Fruit fly (Drosophila melanogaster) whole organism, embryonic: ENCODE results near the gene CG4730.

Experiments
- ATbp ChIP-seq: fragments of 200-800 bp; sonication (Bioruptor generic); optimal IDR thresholded peaks from 2 replicates; lab custom pipeline; 2017; ENCODE audit warnings: missing biosample characterization, mild to moderate bottlenecking, missing genetic modification characterization, missing genetic modification reagents
- CG10267 ChIP-seq: fragments of 200-800 bp; sonication (Bioruptor generic); optimal IDR thresholded peaks from 2 replicates; lab custom pipeline; 2018; ENCODE audit warnings: missing biosample characterization, mild to moderate bottlenecking, missing genetic modification characterization, moderate library complexity
- CG12155 ChIP-seq: fragments of 200-800 bp; sonication (Bioruptor generic); optimal IDR thresholded peaks from 3 replicates; lab custom pipeline; 2016; ENCODE audit warnings: missing biosample characterization, missing genetic modification characterization
- CG13894 ChIP-seq: fragments of 200-800 bp; sonication (Bioruptor generic); optimal IDR thresholded peaks from 3 replicates; lab custom pipeline; 2018; ENCODE audit warnings: missing biosample characterization, mild to moderate bottlenecking, missing genetic modification characterization, moderate library complexity
- CG15696 ChIP-seq: fragments of 200-800 bp; sonication (Bioruptor generic); optimal IDR thresholded peaks from 2 replicates; lab custom pipeline; 2019; ENCODE audit warnings: missing biosample characterization, mild to moderate bottlenecking, missing genetic modification characterization, moderate library complexity
- CG1603 ChIP-seq: fragments of 200-800 bp; sonication (Bioruptor generic); optimal IDR thresholded peaks from 2 replicates; lab custom pipeline; 2019; ENCODE audit warnings: missing biosample characterization, mild to moderate bottlenecking, missing genetic modification characterization, moderate library complexity
- CG1647 ChIP-seq: fragments of 200-800 bp; sonication (Bioruptor generic); optimal IDR thresholded peaks from 3 replicates; lab custom pipeline; 2016; ENCODE audit warnings: missing biosample characterization, missing genetic modification characterization
- CG17359 ChIP-seq: fragments of 200-800 bp; sonication (Bioruptor generic); optimal IDR thresholded peaks from 3 replicates; lab custom pipeline; 2018; ENCODE audit warnings: missing biosample characterization, mild to moderate bottlenecking, missing genetic modification characterization, moderate library complexity
- CG2712 ChIP-seq: fragments of 200-800 bp; optimal IDR thresholded peaks from 3 replicates; lab custom pipeline; 2019; ENCODE audit warnings: missing biosample characterization, mild to moderate bottlenecking, missing genetic modification characterization, moderate library complexity
- CG30020 ChIP-seq: fragments of 200-800 bp; optimal IDR thresholded peaks from 2 replicates; lab custom pipeline; 2019; ENCODE audit warnings: missing biosample characterization, mild to moderate bottlenecking, missing genetic modification characterization, moderate library complexity
- CG31441 ChIP-seq: fragments of 200-800 bp; sonication (Bioruptor generic); IDR thresholded peaks from 2 replicates; pipeline ENCODE4 v1.3.6; 2022; ENCODE audit warnings: missing biosample characterization, missing genetic modification characterization
- CG3847 ChIP-seq: fragments of 200-800 bp; sonication (Bioruptor generic); IDR thresholded peaks from 2 replicates; pipeline ENCODE4 v1.3.6; 2022; ENCODE audit warnings: missing biosample characterization, missing genetic modification characterization
- CG4328 ChIP-seq: fragments of 200-800 bp; sonication (Bioruptor generic); optimal IDR thresholded peaks from 3 replicates; lab custom pipeline; 2017; ENCODE audit warnings: missing biosample characterization, missing genetic modification reagents, missing genetic modification characterization
- CG7357 ChIP-seq: fragments of 200-800 bp; sonication (Bioruptor generic); IDR thresholded peaks from 3 replicates; pipeline ENCODE4 v1.3.6; 2022; ENCODE audit warnings: missing biosample characterization, missing genetic modification characterization
- CG8290 ChIP-seq, 3 experiments: fragments of 200-800 bp; sonication (Bioruptor generic); optimal IDR thresholded peaks; 2 replicates each; lab custom pipeline; 2016 to 2019; ENCODE audit warnings: missing biosample characterization in 3 of 3, missing genetic modification characterization in 3 of 3, mild to moderate bottlenecking in 2 of 3, moderate library complexity in 1 of 3
- Dref ChIP-seq: fragments of 200-800 bp; sonication (Bioruptor generic); IDR thresholded peaks from 2 replicates; pipeline ENCODE4 v1.3.6; 2022; ENCODE audit warnings: missing biosample characterization, missing genetic modification characterization
- H15 ChIP-seq: fragments of 200-800 bp; sonication (Bioruptor generic); IDR thresholded peaks from 3 replicates; pipeline ENCODE4 v1.3.6; 2022; ENCODE audit warnings: missing biosample characterization, missing genetic modification characterization
- Hey ChIP-seq: fragments of 200-800 bp; sonication (Bioruptor generic); optimal IDR thresholded peaks from 3 replicates; lab custom pipeline; 2018; ENCODE audit warnings: missing biosample characterization, mild to moderate bottlenecking, missing genetic modification characterization
- Lpt ChIP-seq: fragments of >200 bp; optimal IDR thresholded peaks from 2 replicates; lab custom pipeline; 2018; ENCODE audit warnings: missing biosample characterization, missing genetic modification characterization
- MBD-R2 ChIP-seq: fragments of 200-800 bp; sonication (Bioruptor generic); IDR thresholded peaks from 2 replicates; pipeline ENCODE4 v1.3.6; 2022; ENCODE audit warnings: missing biosample characterization, missing genetic modification characterization
- MTF-1 ChIP-seq: fragments of 200-800 bp; sonication (Bioruptor generic); optimal IDR thresholded peaks from 2 replicates; lab custom pipeline; 2018; ENCODE audit warnings: missing biosample characterization, mild to moderate bottlenecking, missing genetic modification characterization, borderline replicate concordance
- Meics ChIP-seq: fragments of 200-800 bp; sonication (Bioruptor generic); optimal IDR thresholded peaks from 2 replicates; lab custom pipeline; 2017; ENCODE audit warnings: missing biosample characterization, mild to moderate bottlenecking, missing genetic modification characterization
- NK7.1 ChIP-seq: fragments of 200-800 bp; sonication (Bioruptor generic); optimal IDR thresholded peaks from 3 replicates; lab custom pipeline; 2016; ENCODE audit warnings: missing biosample characterization, missing genetic modification characterization
- Neu2 ChIP-seq: fragments of 200-800 bp; sonication (Bioruptor generic); optimal IDR thresholded peaks from 3 replicates; lab custom pipeline; 2016; ENCODE audit warnings: missing biosample characterization, missing genetic modification characterization, borderline replicate concordance
- Oaz ChIP-seq: fragments of 200-800 bp; sonication (Bioruptor generic); IDR thresholded peaks from 2 replicates; pipeline ENCODE4 v1.3.6; 2022; ENCODE audit warnings: missing biosample characterization, missing genetic modification characterization
- Pdp1 ChIP-seq, 2 experiments: fragments of 200-800 bp; sonication (Bioruptor generic); optimal IDR thresholded peaks; 3 replicates each; lab custom pipeline; 2016; ENCODE audit warnings: missing biosample characterization in 2 of 2, missing genetic modification characterization in 2 of 2, mild to moderate bottlenecking in 1 of 2, moderate library complexity in 1 of 2
- Xrp1 ChIP-seq: fragments of 200-800 bp; sonication (Bioruptor generic); IDR thresholded peaks from 2 replicates; pipeline ENCODE4 v1.3.6; 2022; ENCODE audit warnings: missing biosample characterization, missing genetic modification characterization
- ac ChIP-seq: fragments of 200-800 bp; sonication (Bioruptor generic); optimal IDR thresholded peaks from 3 replicates; lab custom pipeline; 2017; ENCODE audit warnings: missing biosample characterization, mild to moderate bottlenecking, missing genetic modification characterization
- btn ChIP-seq: fragments of 200-800 bp; sonication (Bioruptor generic); optimal IDR thresholded peaks from 2 replicates; lab custom pipeline; 2016; ENCODE audit warnings: missing biosample characterization, missing genetic modification characterization
- chinmo ChIP-seq: fragments of 200-800 bp; sonication (Bioruptor generic); IDR thresholded peaks from 4 replicates; pipeline ENCODE4 v1.3.6; 2022; ENCODE audit warnings: missing biosample characterization, missing genetic modification characterization; ENCODE audit not compliant: partially characterized antibody
- crp ChIP-seq, 2 experiments: fragments of 200-800 bp; sonication (Bioruptor generic); optimal IDR thresholded peaks; 2 replicates in 1 of 2; 3 replicates in 1 of 2; lab custom pipeline; 2017; ENCODE audit warnings: missing biosample characterization in 2 of 2, missing genetic modification characterization in 2 of 2, mild to moderate bottlenecking in 1 of 2, moderate library complexity in 1 of 2
- danr ChIP-seq: fragments of 200-800 bp; sonication (Bioruptor generic); IDR thresholded peaks from 2 replicates; pipeline ENCODE4 v1.3.6; 2022; ENCODE audit warnings: missing biosample characterization, missing genetic modification characterization
- dmrt99B ChIP-seq: fragments of 200-800 bp; sonication (Bioruptor generic); optimal IDR thresholded peaks from 2 replicates; lab custom pipeline; 2018; ENCODE audit warnings: missing biosample characterization, mild to moderate bottlenecking, missing genetic modification characterization, moderate library complexity
- dpn ChIP-seq, 2 experiments: fragments of 200-800 bp; sonication (Bioruptor generic); optimal IDR thresholded peaks; 3 replicates each; lab custom pipeline; 2016; ENCODE audit warnings: missing biosample characterization in 2 of 2, missing genetic modification characterization in 2 of 2
- ftz-f1 ChIP-seq: fragments of 200-800 bp; sonication (Bioruptor generic); optimal IDR thresholded peaks from 2 replicates; lab custom pipeline; 2016; ENCODE audit warnings: missing biosample characterization, missing genetic modification characterization
- gce ChIP-seq: fragments of 200-800 bp; sonication (Bioruptor generic); IDR thresholded peaks from 3 replicates; pipeline ENCODE4 v1.3.6; 2022; ENCODE audit warnings: missing biosample characterization, missing genetic modification characterization
- gcm2 ChIP-seq: fragments of 200-800 bp; sonication (Bioruptor generic); optimal IDR thresholded peaks from 2 replicates; lab custom pipeline; 2016; ENCODE audit warnings: missing biosample characterization, missing genetic modification characterization
- gem ChIP-seq: fragments of 200-800 bp; sonication (Bioruptor generic); optimal IDR thresholded peaks from 2 replicates; lab custom pipeline; 2019; ENCODE audit warnings: missing biosample characterization, mild to moderate bottlenecking, missing genetic modification characterization, moderate library complexity
- knrl ChIP-seq: fragments of 200-800 bp; sonication (Bioruptor generic); IDR thresholded peaks from 3 replicates; pipeline ENCODE4 v1.3.6; 2022; ENCODE audit warnings: missing biosample characterization, missing genetic modification characterization; ENCODE audit not compliant: partially characterized antibody
- nerfin-2 ChIP-seq: fragments of 200-800 bp; sonication (Bioruptor generic); IDR thresholded peaks from 2 replicates; pipeline ENCODE4 v1.3.6; 2022; ENCODE audit warnings: missing biosample characterization, missing genetic modification characterization; ENCODE audit not compliant: partially characterized antibody
- sens ChIP-seq: fragments of 200-800 bp; sonication (Bioruptor generic); peaks from one replicate; lab custom pipeline; 2016; ENCODE audit warnings: missing biosample characterization, missing genetic modification characterization
- sim ChIP-seq: fragments of 200-800 bp; sonication (Bioruptor generic); IDR thresholded peaks from 2 replicates; pipeline ENCODE4 v1.3.6; 2022; ENCODE audit warnings: missing biosample characterization, missing genetic modification characterization
- slp2 ChIP-seq: fragments of 200-800 bp; sonication (Bioruptor generic); optimal IDR thresholded peaks from 2 replicates; lab custom pipeline; 2016; ENCODE audit warnings: missing biosample characterization, missing genetic modification characterization
- sna ChIP-seq: fragments of 200-800 bp; sonication (Bioruptor generic); IDR thresholded peaks from 2 replicates; pipeline ENCODE4 v1.3.6; 2022; ENCODE audit warnings: missing biosample characterization, missing genetic modification characterization; ENCODE audit not compliant: partially characterized antibody
- sqz ChIP-seq: fragments of 200-800 bp; sonication (Bioruptor generic); optimal IDR thresholded peaks from 3 replicates; lab custom pipeline; 2018; ENCODE audit warnings: missing biosample characterization, mild to moderate bottlenecking, missing genetic modification characterization
- trem ChIP-seq: fragments of 200-800 bp; optimal IDR thresholded peaks from 3 replicates; lab custom pipeline; 2019; ENCODE audit warnings: missing biosample characterization, mild to moderate bottlenecking, missing genetic modification characterization, moderate library complexity
- unc-4 ChIP-seq: fragments of 200-800 bp; sonication (Bioruptor generic); IDR thresholded peaks from 2 replicates; pipeline ENCODE4 v1.3.6; 2022; ENCODE audit warnings: missing biosample characterization, missing genetic modification characterization; ENCODE audit not compliant: partially characterized antibody
- vfl ChIP-seq: fragments of 200-800 bp; sonication (Bioruptor generic); optimal IDR thresholded peaks from 2 replicates; lab custom pipeline; 2016; ENCODE audit warnings: missing biosample characterization, missing genetic modification characterization
- zf30C ChIP-seq: fragments of 200-800 bp; sonication (Bioruptor generic); optimal IDR thresholded peaks from 3 replicates; lab custom pipeline; 2018; ENCODE audit warnings: missing biosample characterization, mild to moderate bottlenecking, missing genetic modification characterization

Gene CG4730

DNA sequence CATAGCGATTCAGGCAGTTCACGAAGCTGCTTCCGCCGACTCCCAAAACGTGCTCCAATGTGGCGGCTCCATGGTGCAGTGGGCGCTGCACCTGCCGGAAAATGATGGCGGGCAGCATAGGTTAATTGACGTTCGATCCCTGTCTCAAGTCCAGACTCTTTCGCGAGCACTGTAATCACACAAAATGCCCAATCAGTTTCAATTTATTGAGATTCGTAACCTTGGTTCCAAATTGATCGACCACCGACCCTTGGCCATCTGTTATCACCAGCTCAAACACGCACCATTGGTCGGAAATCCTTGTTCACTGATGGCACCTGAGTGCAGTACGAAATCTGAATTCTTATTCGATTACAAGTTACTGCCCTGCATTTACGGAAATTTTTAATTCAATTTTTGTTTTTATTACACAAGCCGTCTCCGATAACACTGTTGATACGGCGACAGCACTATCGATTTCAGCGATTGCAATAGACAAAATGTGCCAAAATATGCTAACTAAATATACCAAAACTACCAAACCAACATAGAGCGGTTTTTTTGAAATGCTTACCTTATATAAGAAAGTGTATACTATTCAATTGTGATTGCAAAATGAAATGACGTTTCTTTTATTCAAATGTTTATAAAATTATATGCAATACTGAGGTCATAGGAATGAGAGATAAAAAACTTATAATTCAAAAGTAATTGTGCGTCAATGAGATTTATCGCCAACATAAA lies 8.4 kb upstream of the CG4730 start, which contains the start of gene CLS (continued):
- TF ChIP-seq CG17359 (tag; lab: Kevin White, UChicago) (no peak), MBD-R2 (GFP tag; lab: Robert Waterston, UW) (peak; percentile 66; the same call in 1 of the 2 replicates), MTF-1 (GFP tag; lab: Kevin White, UChicago) (no peak), ftz-f1 (GFP tag; lab: Kevin White, UChicago) (peak; percentile 36), NK7.1 (GFP tag; lab: Kevin White, UChicago) (no peak), Oaz (GFP tag; lab: Robert Waterston, UW) (no peak), sqz (no peak), sens (GFP tag; lab: Kevin White, UChicago) (no peak), CG2712 (peak; percentile 14), gem (tag; lab: Kevin White, UChicago) (no peak), crp (GFP tag; optimal IDR thresholded peaks at IDR 0.05; lab: Kevin White, UChicago) (no peak), zf30C (GFP tag; lab: Kevin White, UChicago) (no peak), Dref (GFP tag; lab: Robert Waterston, UW) (peak; percentile 84), CG12155 (GFP tag; lab: Kevin White, UChicago) (no peak), nerfin-2 (GFP tag; lab: Robert Waterston, UW) (peak; percentile 29; the same call in 1 of the 2 replicates), Xrp1 (GFP tag; lab: Robert Waterston, UW) (no peak), Meics (no peak), CG13894 (tag; lab: Kevin White, UChicago) (no peak), slp2 (GFP tag; lab: Kevin White, UChicago) (no peak), Neu2 (GFP tag; lab: Kevin White, UChicago) (no peak), CG15696 (tag; lab: Kevin White, UChicago) (no peak), Lpt (GFP tag; lab: Kevin White, UChicago) (no peak), chinmo (GFP tag; lab: Robert Waterston, UW) (no peak), sim (no peak), vfl (GFP tag; lab: Kevin White, UChicago) (no peak), CG30020 (tag; lab: Kevin White, UChicago) (no peak), CG31441 (GFP tag; lab: Robert Waterston, UW) (no peak), trem (tag; lab: Kevin White, UChicago) (peak; percentile 53), CG1647 (GFP tag; lab: Kevin White, UChicago) (no peak), CG1603 (tag; lab: Kevin White, UChicago) (peak; percentile 38), gce (no peak), Hey (tag; lab: Kevin White, UChicago) (no peak), H15 (GFP tag; lab: Robert Waterston, UW) (no peak), danr (no peak), CG7357 (no peak), sna (0 out of 2 replicates have a peak, but pooled peaks have one; percentile 25), CG3847 (GFP tag; lab: Robert Waterston, UW) (no peak), CG10267 (no peak), btn (GFP tag; lab: Kevin White, UChicago) (no peak), dmrt99B (tag; lab: Kevin White, UChicago) (no peak), CG4328 (GFP tag; lab: Kevin White, UChicago) (no peak), unc-4 (GFP tag; lab: Robert Waterston, UW) (peak; percentile 66), knrl (GFP tag; lab: Robert Waterston, UW) (peak; percentile 45; the same call in 2 of the 3 replicates), Pdp1 (GFP tag; optimal IDR thresholded peaks at IDR 0.05; lab: Kevin White, UChicago) (peak in 1 of 2 experiments; percentile 99), ac (GFP tag; lab: Kevin White, UChicago) (no peak), dpn (GFP tag; optimal IDR thresholded peaks at IDR 0.05; lab: Kevin White, UChicago) (no peak), ATbp (GFP tag; lab: Kevin White, UChicago) (no peak), gcm2 (no peak), CG8290 (GFP tag; optimal IDR thresholded peaks at IDR 0.05; lab: Kevin White, UChicago) (no peak), CG8290 (tag; optimal IDR thresholded peaks at IDR 0.05; lab: Kevin White, UChicago) (no peak)
